Fruit fly (Drosophila melanogaster): ENCODE results near the gene CG5194.

dm6 chr3L:8996899-8997685 lies 12.5 kb downstream of the CG5194 start:
- TF ChIP-seq C15 (GFP tag; IDR thresholded peaks at IDR 0.05) (no peak), CG32772 (GFP tag; IDR thresholded peaks at IDR 0.05) (no peak), mld (GFP tag; IDR thresholded peaks at IDR 0.05; ENCODE audit: partially characterized antibody) (no peak), kay (GFP tag; optimal IDR thresholded peaks at IDR 0.05) (no peak), tup (GFP tag; optimal IDR thresholded peaks at IDR 0.05) (no peak), HLH3B (GFP tag; IDR thresholded peaks at IDR 0.05) (no peak), PHDP (tag; optimal IDR thresholded peaks at IDR 0.05) (no peak), Hr51 (GFP tag; optimal IDR thresholded peaks at IDR 0.05) (no peak)

All from whole organism, embryonic.